Fruit fly (Drosophila melanogaster) whole organism, embryonic: ENCODE measurements around the gene CG17145.

ENCODE experiments used
- Asciz ChIP-seq: fragments of 200-800 bp; sonication (Bioruptor generic); optimal IDR thresholded peaks from 2 replicates; lab custom pipeline; 2017; ENCODE audit warnings: missing biosample characterization, mild to moderate bottlenecking, missing genetic modification characterization, missing genetic modification reagents
- BEAF-32 ChIP-seq: fragments of 200-800 bp; sonication (Bioruptor generic); optimal IDR thresholded peaks from 3 replicates; lab custom pipeline; 2017; ENCODE audit warnings: missing biosample characterization, missing genetic modification characterization, mild to moderate bottlenecking, moderate library complexity, missing genetic modification reagents
- CG10267 ChIP-seq: fragments of 200-800 bp; sonication (Bioruptor generic); optimal IDR thresholded peaks from 2 replicates; lab custom pipeline; 2018; ENCODE audit warnings: missing biosample characterization, mild to moderate bottlenecking, missing genetic modification characterization, moderate library complexity
- CG10366 ChIP-seq: fragments of 200-800 bp; sonication (Bioruptor generic); IDR thresholded peaks from 2 replicates; pipeline ENCODE4 v1.3.6; 2022; ENCODE audit warnings: missing biosample characterization, missing genetic modification characterization
- CG14860 ChIP-seq: fragments of 200-800 bp; sonication (Bioruptor generic); IDR thresholded peaks from 3 replicates; pipeline ENCODE4 v1.3.6; 2022; ENCODE audit warnings: missing biosample characterization, missing genetic modification characterization; ENCODE audit not compliant: partially characterized antibody
- CG1602 ChIP-seq: fragments of 200-800 bp; sonication (Bioruptor generic); optimal IDR thresholded peaks from 3 replicates; lab custom pipeline; 2016; ENCODE audit warnings: missing biosample characterization, missing genetic modification characterization
- CG16815 ChIP-seq: fragments of 200-800 bp; sonication (Bioruptor generic); optimal IDR thresholded peaks from 3 replicates; lab custom pipeline; 2017; ENCODE audit warnings: missing biosample characterization, mild to moderate bottlenecking, missing genetic modification characterization
- CG18011 ChIP-seq: fragments of 200-800 bp; sonication (Bioruptor generic); optimal IDR thresholded peaks from 2 replicates; lab custom pipeline; 2017; ENCODE audit warnings: missing biosample characterization, missing genetic modification characterization, mild to moderate bottlenecking, moderate library complexity, missing genotype
- CG2116 ChIP-seq: fragments of 200-800 bp; sonication (Bioruptor generic); optimal IDR thresholded peaks from 3 replicates; lab custom pipeline; 2018; ENCODE audit warnings: missing biosample characterization, mild to moderate bottlenecking, missing genetic modification characterization
- CG2712 ChIP-seq: fragments of 200-800 bp; optimal IDR thresholded peaks from 3 replicates; lab custom pipeline; 2019; ENCODE audit warnings: missing biosample characterization, mild to moderate bottlenecking, missing genetic modification characterization, moderate library complexity
- CG30020 ChIP-seq: fragments of 200-800 bp; optimal IDR thresholded peaks from 2 replicates; lab custom pipeline; 2019; ENCODE audit warnings: missing biosample characterization, mild to moderate bottlenecking, missing genetic modification characterization, moderate library complexity
- CG42726 ChIP-seq: fragments of 200-800 bp; sonication (Bioruptor generic); IDR thresholded peaks from 2 replicates; pipeline ENCODE4 v1.3.6; 2022; ENCODE audit warnings: missing biosample characterization, missing genetic modification characterization; ENCODE audit not compliant: partially characterized antibody
- CG4282 ChIP-seq: fragments of 200-800 bp; sonication (Bioruptor generic); optimal IDR thresholded peaks from 2 replicates; lab custom pipeline; 2016; ENCODE audit warnings: missing biosample characterization, missing genetic modification characterization
- CG4360 ChIP-seq: fragments of 200-800 bp; sonication (Bioruptor generic); IDR thresholded peaks from 2 replicates; pipeline ENCODE4 v1.3.6; 2022; ENCODE audit warnings: missing biosample characterization, missing genetic modification characterization
- CG6854 ChIP-seq: fragments of 200-800 bp; sonication (Bioruptor generic); optimal IDR thresholded peaks from 3 replicates; lab custom pipeline; 2017; ENCODE audit warnings: missing biosample characterization, mild to moderate bottlenecking, missing genetic modification characterization
- CG7987 ChIP-seq: fragments of 200-800 bp; sonication (Bioruptor generic); optimal IDR thresholded peaks from 2 replicates; lab custom pipeline; 2018; ENCODE audit warnings: missing biosample characterization, mild to moderate bottlenecking, missing genetic modification characterization, moderate library complexity
- CG8281 ChIP-seq: fragments of 200-800 bp; sonication (Bioruptor generic); optimal IDR thresholded peaks from 2 replicates; lab custom pipeline; 2018; ENCODE audit warnings: missing biosample characterization, mild to moderate bottlenecking, missing genetic modification characterization, moderate library complexity
- CG8765 ChIP-seq: fragments of 200-800 bp; sonication (Bioruptor generic); IDR thresholded peaks from 2 replicates; pipeline ENCODE4 v1.3.6; 2022; ENCODE audit warnings: missing biosample characterization, missing genetic modification characterization
- CG8924 ChIP-seq: fragments of 200-800 bp; optimal IDR thresholded peaks from 3 replicates; lab custom pipeline; 2019; ENCODE audit warnings: missing biosample characterization, mild to moderate bottlenecking, missing genetic modification characterization, moderate library complexity
- CG9797 ChIP-seq: fragments of 200-800 bp; sonication (Bioruptor generic); optimal IDR thresholded peaks from 3 replicates; lab custom pipeline; 2018; ENCODE audit warnings: missing biosample characterization, mild to moderate bottlenecking, missing genetic modification characterization
- CoRest ChIP-seq: fragments of 200-800 bp; sonication (Bioruptor generic); optimal IDR thresholded peaks from 3 replicates; lab custom pipeline; 2018; ENCODE audit warnings: missing biosample characterization, mild to moderate bottlenecking, missing genetic modification characterization, moderate library complexity
- E2f1 ChIP-seq: fragments of 200-800 bp; sonication (Bioruptor generic); IDR thresholded peaks from 2 replicates; pipeline ENCODE4 v1.3.6; 2022; ENCODE audit warnings: missing biosample characterization, missing genetic modification characterization
- Ets97D ChIP-seq: fragments of 200-800 bp; sonication (Bioruptor generic); optimal IDR thresholded peaks from 3 replicates; lab custom pipeline; 2016; ENCODE audit warnings: missing biosample characterization, missing genetic modification characterization
- HLH54F ChIP-seq: fragments of 200-800 bp; sonication (Bioruptor generic); optimal IDR thresholded peaks from 3 replicates; lab custom pipeline; 2016; ENCODE audit warnings: missing biosample characterization, missing genetic modification characterization
- HmgZ ChIP-seq: fragments of 200-800 bp; sonication (Bioruptor generic); optimal IDR thresholded peaks from 2 replicates; lab custom pipeline; 2018; ENCODE audit warnings: missing biosample characterization, mild to moderate bottlenecking, missing genetic modification characterization
- MESR4 ChIP-seq: fragments of 200-800 bp; sonication (Bioruptor generic); optimal IDR thresholded peaks from 2 replicates; lab custom pipeline; 2018; ENCODE audit warnings: missing biosample characterization, mild to moderate bottlenecking, missing genetic modification characterization, moderate library complexity
- Optix ChIP-seq: fragments of 200-800 bp; sonication (Bioruptor generic); IDR thresholded peaks from 3 replicates; pipeline ENCODE4 v1.3.6; 2022; ENCODE audit warnings: missing biosample characterization, missing genetic modification characterization
- Side ChIP-seq: fragments of 200-800 bp; sonication (Bioruptor generic); optimal IDR thresholded peaks from 2 replicates; lab custom pipeline; 2016; ENCODE audit warnings: missing biosample characterization, missing genetic modification characterization
- Taf1 ChIP-seq: fragments of 200-800 bp; sonication (Bioruptor generic); IDR thresholded peaks from 2 replicates; pipeline ENCODE4 v1.3.6; 2022; ENCODE audit warnings: missing biosample characterization, missing genetic modification characterization
- YL-1 ChIP-seq: fragments of 200-800 bp; sonication (Bioruptor generic); optimal IDR thresholded peaks from 3 replicates; lab custom pipeline; 2017; ENCODE audit warnings: missing biosample characterization, mild to moderate bottlenecking, missing genetic modification characterization
- amos ChIP-seq: fragments of 200-800 bp; sonication (Bioruptor generic); IDR thresholded peaks from 2 replicates; pipeline ENCODE4 v1.3.6; 2022; ENCODE audit warnings: missing biosample characterization, missing genetic modification characterization; ENCODE audit not compliant: partially characterized antibody
- aop ChIP-seq: fragments of 200-800 bp; sonication (Bioruptor generic); IDR thresholded peaks from 2 replicates; pipeline ENCODE4 v1.3.6; 2022; ENCODE audit warnings: missing biosample characterization, missing genetic modification characterization
- bcd ChIP-seq: fragments of 200-800 bp; sonication (Bioruptor generic); optimal IDR thresholded peaks from 2 replicates; lab custom pipeline; 2017; ENCODE audit warnings: missing biosample characterization, mild to moderate bottlenecking, missing genetic modification characterization
- btn ChIP-seq: fragments of 200-800 bp; sonication (Bioruptor generic); optimal IDR thresholded peaks from 2 replicates; lab custom pipeline; 2016; ENCODE audit warnings: missing biosample characterization, missing genetic modification characterization
- ems ChIP-seq: fragments of 200-800 bp; sonication (Bioruptor generic); optimal IDR thresholded peaks from 3 replicates; lab custom pipeline; 2016; ENCODE audit warnings: missing biosample characterization, missing genetic modification characterization
- exex ChIP-seq: fragments of 200-800 bp; sonication (Bioruptor generic); optimal IDR thresholded peaks from 4 replicates; lab custom pipeline; 2018; ENCODE audit warnings: missing biosample characterization, mild to moderate bottlenecking, missing genetic modification characterization, moderate library complexity
- gem ChIP-seq: fragments of 200-800 bp; sonication (Bioruptor generic); optimal IDR thresholded peaks from 2 replicates; lab custom pipeline; 2019; ENCODE audit warnings: missing biosample characterization, mild to moderate bottlenecking, missing genetic modification characterization, moderate library complexity
- jumu ChIP-seq: fragments of 200-800 bp; sonication (Bioruptor generic); optimal IDR thresholded peaks from 3 replicates; lab custom pipeline; 2016; ENCODE audit warnings: missing biosample characterization, missing genetic modification characterization
- knrl ChIP-seq: fragments of 200-800 bp; sonication (Bioruptor generic); IDR thresholded peaks from 3 replicates; pipeline ENCODE4 v1.3.6; 2022; ENCODE audit warnings: missing biosample characterization, missing genetic modification characterization; ENCODE audit not compliant: partially characterized antibody
- lab ChIP-seq: fragments of 200-800 bp; sonication (Bioruptor generic); optimal IDR thresholded peaks from 3 replicates; lab custom pipeline; 2017; ENCODE audit warnings: missing biosample characterization, missing genetic modification characterization, mild to moderate bottlenecking, moderate library complexity, missing genetic modification reagents
- luna ChIP-seq: fragments of 200-800 bp; sonication (Bioruptor generic); optimal IDR thresholded peaks from 2 replicates; lab custom pipeline; 2016; ENCODE audit warnings: missing biosample characterization, missing genetic modification characterization
- mirr ChIP-seq: fragments of 200-800 bp; sonication (Bioruptor generic); optimal IDR thresholded peaks from 3 replicates; lab custom pipeline; 2018; ENCODE audit warnings: missing biosample characterization, mild to moderate bottlenecking, missing genetic modification characterization
- row ChIP-seq: fragments of 200-800 bp; sonication (Bioruptor generic); IDR thresholded peaks from 3 replicates; pipeline ENCODE4 v1.3.6; 2022; ENCODE audit warnings: missing biosample characterization, missing genetic modification characterization
- run ChIP-seq: fragments of 200-800 bp; sonication (Bioruptor generic); optimal IDR thresholded peaks from 3 replicates; lab custom pipeline; 2018; ENCODE audit warnings: missing biosample characterization, mild to moderate bottlenecking, missing genetic modification characterization
- sens-2 ChIP-seq: fragments of 200-800 bp; sonication (Bioruptor generic); IDR thresholded peaks from 2 replicates; pipeline ENCODE4 v1.3.6; 2022; ENCODE audit warnings: missing biosample characterization, missing genetic modification characterization
- sr ChIP-seq: fragments of 200-800 bp; sonication (Bioruptor generic); IDR thresholded peaks from 3 replicates; pipeline ENCODE4 v1.3.6; 2022; ENCODE audit warnings: missing biosample characterization, missing genetic modification characterization
- stwl ChIP-seq: fragments of 200-800 bp; sonication (Bioruptor generic); optimal IDR thresholded peaks from 3 replicates; lab custom pipeline; 2018; ENCODE audit warnings: missing biosample characterization, mild to moderate bottlenecking, missing genetic modification characterization, moderate library complexity
- unpg ChIP-seq: fragments of 200-800 bp; sonication (Bioruptor generic); optimal IDR thresholded peaks from 3 replicates; lab custom pipeline; 2018; ENCODE audit warnings: missing biosample characterization, mild to moderate bottlenecking, missing genetic modification characterization, moderate library complexity
- vfl ChIP-seq: fragments of 200-800 bp; sonication (Bioruptor generic); optimal IDR thresholded peaks from 2 replicates; lab custom pipeline; 2016; ENCODE audit warnings: missing biosample characterization, missing genetic modification characterization
- vnd ChIP-seq: fragments of 200-800 bp; sonication (Bioruptor generic); IDR thresholded peaks from 3 replicates; pipeline ENCODE4 v1.3.6; 2022; ENCODE audit warnings: missing biosample characterization, missing genetic modification characterization; ENCODE audit not compliant: partially characterized antibody

The CG17145 gene

DNA sequence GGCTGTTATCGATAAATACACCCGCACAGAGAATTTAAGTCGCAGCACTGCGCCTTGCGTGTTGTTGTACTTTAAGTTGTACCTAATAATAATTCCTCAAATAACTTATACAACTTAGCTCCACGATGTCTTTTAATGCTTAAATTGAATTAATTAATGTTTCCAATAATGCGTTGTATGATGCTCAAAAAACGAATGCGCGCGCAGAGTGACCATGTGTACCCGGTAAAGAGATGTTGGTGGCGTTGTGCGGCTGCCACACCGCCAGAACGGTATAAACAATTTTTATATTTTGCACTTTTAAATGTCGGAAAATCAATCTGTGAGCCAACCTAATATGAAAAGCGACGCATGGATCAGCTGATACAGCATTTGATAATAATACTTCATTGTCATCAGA lies 4.5 kb downstream of the CG17145 start (continued):
- TF ChIP-seq luna (GFP tag; lab: Kevin White, UChicago) (no peak), Optix (GFP tag; lab: Robert Waterston, UW) (no peak), CG10366 (no peak), btn (GFP tag; lab: Kevin White, UChicago) (no peak), BEAF-32 (GFP tag; lab: Kevin White, UChicago) (peak; percentile 66), sr (no peak), CG14860 (GFP tag; lab: Robert Waterston, UW) (0 out of 3 replicates have a peak, but pooled peaks have one; percentile 22), MESR4 (peak; percentile 58), CG2712 (tag; lab: Kevin White, UChicago) (peak; percentile 29), CG4282 (no peak), CoRest (peak; percentile 38), sens-2 (GFP tag; lab: Robert Waterston, UW) (no peak), HLH54F (no peak), stwl (tag; lab: Kevin White, UChicago) (peak; percentile 58), E2f1 (GFP tag; lab: Robert Waterston, UW) (no peak), run (no peak), vfl (GFP tag; lab: Kevin White, UChicago) (no peak), CG4360 (GFP tag; lab: Robert Waterston, UW) (peak; percentile 37; the same call in 1 of the 2 replicates), Taf1 (no peak), jumu (no peak), CG7987 (GFP tag; lab: Kevin White, UChicago) (no peak), amos (GFP tag; lab: Robert Waterston, UW) (peak; percentile 12; the same call in 1 of the 2 replicates), HmgZ (tag; lab: Kevin White, UChicago) (no peak), CG8765 (GFP tag; lab: Robert Waterston, UW) (no peak), row (GFP tag; lab: Robert Waterston, UW) (peak; percentile 27; the same call in 1 of the 3 replicates), CG8924 (peak; percentile 25), bcd (GFP tag; lab: Kevin White, UChicago) (no peak), Side (GFP tag; lab: Kevin White, UChicago) (no peak), CG16815 (no peak), unpg (GFP tag; lab: Kevin White, UChicago) (no peak), Ets97D (GFP tag; lab: Kevin White, UChicago) (peak; percentile 72), exex (tag; lab: Kevin White, UChicago) (peak; percentile 5), mirr (GFP tag; lab: Kevin White, UChicago) (no peak), vnd (0 out of 3 replicates have a peak, but pooled peaks have one; percentile 25), gem (tag; lab: Kevin White, UChicago) (no peak), lab (GFP tag; lab: Kevin White, UChicago) (no peak), CG30020 (peak; percentile 36), knrl (GFP tag; lab: Robert Waterston, UW) (peak; percentile 40; the same call in 1 of the 3 replicates), CG2116 (GFP tag; lab: Kevin White, UChicago) (peak; percentile 86), CG9797 (GFP tag; lab: Kevin White, UChicago) (peak; percentile 81), ems (GFP tag; lab: Kevin White, UChicago) (no peak), CG18011 (GFP tag; lab: Kevin White, UChicago) (no peak), CG1602 (GFP tag; lab: Kevin White, UChicago) (no peak), CG8281 (no peak), CG6854 (GFP tag; lab: Kevin White, UChicago) (no peak), CG42726 (no peak), CG10267 (tag; lab: Kevin White, UChicago) (peak; percentile 21), Asciz (GFP tag; lab: Kevin White, UChicago) (no peak), aop (GFP tag; lab: Robert Waterston, UW) (no peak), YL-1 (peak; percentile 42)
